Fruit fly (Drosophila melanogaster) whole organism, embryonic: ENCODE measurements around the gene Pcif1.

Experiments
- CG1024 ChIP-seq: fragments of 200-800 bp; sonication (Bioruptor generic); IDR thresholded peaks from 2 replicates; pipeline ENCODE4 v1.3.6; 2022; ENCODE audit warnings: missing biosample characterization, missing genetic modification characterization
- CG11093 ChIP-seq: fragments of 200-800 bp; sonication (Bioruptor generic); IDR thresholded peaks from 3 replicates; pipeline ENCODE4 v1.3.6; 2022; ENCODE audit warnings: missing biosample characterization, missing genetic modification characterization
- CG12299 ChIP-seq: fragments of 200-800 bp; sonication (Bioruptor generic); optimal IDR thresholded peaks from 2 replicates; lab custom pipeline; 2018; ENCODE audit warnings: missing biosample characterization, mild to moderate bottlenecking, missing genetic modification characterization
- CG12942 ChIP-seq: fragments of 200-800 bp; sonication (Bioruptor generic); optimal IDR thresholded peaks from 3 replicates; lab custom pipeline; 2016; ENCODE audit warnings: missing biosample characterization, missing genetic modification characterization
- CG14014 ChIP-seq: fragments of 200-800 bp; sonication (Bioruptor generic); IDR thresholded peaks from 2 replicates; pipeline ENCODE4 v1.3.6; 2022; ENCODE audit warnings: missing biosample characterization, missing genetic modification characterization
- CG14965 ChIP-seq: fragments of 200-800 bp; sonication (Bioruptor generic); optimal IDR thresholded peaks from 2 replicates; lab custom pipeline; 2016; ENCODE audit warnings: missing biosample characterization, missing genetic modification characterization, borderline replicate concordance
- CG1529 ChIP-seq: fragments of 200-800 bp; sonication (Bioruptor generic); optimal IDR thresholded peaks from 3 replicates; lab custom pipeline; 2018; ENCODE audit warnings: missing biosample characterization, missing genetic modification characterization
- CG15696 ChIP-seq: fragments of 200-800 bp; sonication (Bioruptor generic); optimal IDR thresholded peaks from 2 replicates; lab custom pipeline; 2019; ENCODE audit warnings: missing biosample characterization, mild to moderate bottlenecking, missing genetic modification characterization, moderate library complexity
- CG17802 ChIP-seq: fragments of 200-800 bp; sonication (Bioruptor generic); optimal IDR thresholded peaks from 2 replicates; lab custom pipeline; 2018; ENCODE audit warnings: missing biosample characterization, mild to moderate bottlenecking, missing genetic modification characterization, moderate library complexity
- CG18599 ChIP-seq: fragments of 200-800 bp; sonication (Bioruptor generic); optimal IDR thresholded peaks from 3 replicates; lab custom pipeline; 2017; ENCODE audit warnings: missing biosample characterization, missing genetic modification characterization, mild to moderate bottlenecking, moderate library complexity, missing genetic modification reagents
- CG2120 ChIP-seq: fragments of 200-800 bp; sonication (Bioruptor generic); optimal IDR thresholded peaks from 3 replicates; lab custom pipeline; 2016; ENCODE audit warnings: missing biosample characterization, missing genetic modification characterization
- CG33557 ChIP-seq: fragments of 200-800 bp; sonication (Bioruptor generic); optimal IDR thresholded peaks from 2 replicates; lab custom pipeline; 2019; ENCODE audit warnings: missing biosample characterization, mild to moderate bottlenecking, missing genetic modification characterization, moderate library complexity
- CG42726 ChIP-seq: fragments of 200-800 bp; sonication (Bioruptor generic); IDR thresholded peaks from 2 replicates; pipeline ENCODE4 v1.3.6; 2022; ENCODE audit warnings: missing biosample characterization, missing genetic modification characterization; ENCODE audit not compliant: partially characterized antibody
- CG4707 ChIP-seq: fragments of 200-800 bp; sonication (Bioruptor generic); optimal IDR thresholded peaks from 2 replicates; lab custom pipeline; 2018; ENCODE audit warnings: missing biosample characterization, mild to moderate bottlenecking, missing genetic modification characterization, moderate library complexity
- CG4854 ChIP-seq: fragments of 200-800 bp; sonication (Bioruptor generic); optimal IDR thresholded peaks from 2 replicates; lab custom pipeline; 2016; ENCODE audit warnings: missing biosample characterization, missing genetic modification characterization, inconsistent platforms
- CG5245 ChIP-seq: fragments of 200-800 bp; sonication (Bioruptor generic); optimal IDR thresholded peaks from 3 replicates; lab custom pipeline; 2016; ENCODE audit warnings: missing biosample characterization, missing genetic modification characterization
- CG8765 ChIP-seq: fragments of 200-800 bp; sonication (Bioruptor generic); IDR thresholded peaks from 2 replicates; pipeline ENCODE4 v1.3.6; 2022; ENCODE audit warnings: missing biosample characterization, missing genetic modification characterization
- Dek ChIP-seq: fragments of 200-800 bp; sonication (Bioruptor generic); optimal IDR thresholded peaks from 3 replicates; lab custom pipeline; 2019; ENCODE audit warnings: missing biosample characterization, mild to moderate bottlenecking, missing genetic modification characterization, moderate library complexity
- HLH4C ChIP-seq: fragments of 200-800 bp; sonication (Bioruptor generic); IDR thresholded peaks from 3 replicates; pipeline ENCODE4 v1.3.6; 2022; ENCODE audit warnings: missing biosample characterization, missing genetic modification characterization; ENCODE audit not compliant: partially characterized antibody
- HLH54F ChIP-seq: fragments of 200-800 bp; sonication (Bioruptor generic); optimal IDR thresholded peaks from 3 replicates; lab custom pipeline; 2016; ENCODE audit warnings: missing biosample characterization, missing genetic modification characterization
- Lim3 ChIP-seq: fragments of 200-800 bp; sonication (Bioruptor generic); IDR thresholded peaks from 2 replicates; pipeline ENCODE4 v1.3.6; 2022; ENCODE audit warnings: missing biosample characterization, missing genetic modification characterization
- NC2α ChIP-seq: fragments of 200-800 bp; sonication (Bioruptor generic); optimal IDR thresholded peaks from 2 replicates; lab custom pipeline; 2016; ENCODE audit warnings: missing biosample characterization, missing genetic modification characterization
- PHDP ChIP-seq: fragments of 200-800 bp; sonication (Bioruptor generic); optimal IDR thresholded peaks from 3 replicates; lab custom pipeline; 2018; ENCODE audit warnings: missing biosample characterization, mild to moderate bottlenecking, missing genetic modification characterization, moderate library complexity
- Ptx1 ChIP-seq: fragments of 200-800 bp; sonication (Bioruptor generic); IDR thresholded peaks from 2 replicates; pipeline ENCODE4 v1.3.6; 2022; ENCODE audit warnings: missing biosample characterization, missing genetic modification characterization
- Ssrp ChIP-seq: fragments of 200-800 bp; sonication (Bioruptor generic); optimal IDR thresholded peaks from 2 replicates; lab custom pipeline; 2018; ENCODE audit warnings: missing biosample characterization, mild to moderate bottlenecking, missing genetic modification characterization, moderate library complexity
- ap ChIP-seq: fragments of 200-800 bp; sonication (Bioruptor generic); IDR thresholded peaks from 2 replicates; pipeline ENCODE4 v1.3.6; 2022; ENCODE audit warnings: missing biosample characterization, missing genetic modification characterization
- bab2 ChIP-seq: fragments of 200-800 bp; sonication (Bioruptor generic); optimal IDR thresholded peaks from 2 replicates; lab custom pipeline; 2016; ENCODE audit warnings: missing biosample characterization, missing genetic modification characterization
- cg ChIP-seq: fragments of 200-800 bp; sonication (Bioruptor generic); optimal IDR thresholded peaks from 3 replicates; lab custom pipeline; 2019; ENCODE audit warnings: missing biosample characterization, mild to moderate bottlenecking, missing genetic modification characterization, moderate library complexity
- cwo ChIP-seq: fragments of 200-800 bp; sonication (Bioruptor generic); optimal IDR thresholded peaks from 3 replicates; lab custom pipeline; 2017; ENCODE audit warnings: missing biosample characterization, missing genetic modification characterization, mild to moderate bottlenecking, moderate library complexity, missing genetic modification reagents
- da ChIP-seq: fragments of 200-800 bp; sonication (Bioruptor generic); optimal IDR thresholded peaks from 2 replicates; lab custom pipeline; 2016; ENCODE audit warnings: missing biosample characterization, missing genetic modification characterization
- gce ChIP-seq: fragments of 200-800 bp; sonication (Bioruptor generic); IDR thresholded peaks from 3 replicates; pipeline ENCODE4 v1.3.6; 2022; ENCODE audit warnings: missing biosample characterization, missing genetic modification characterization
- hkb ChIP-seq, 2 experiments: fragments of 200-800 bp in 1 of 2; fragments of >200 bp in 1 of 2; sonication (Bioruptor generic) in 1 of 2; IDR thresholded peaks in 1 of 2; optimal IDR thresholded peaks in 1 of 2; 2 replicates each; pipeline versions ENCODE4 v1.3.6 to Lab custom; 2017 to 2022; ENCODE audit warnings: missing biosample characterization in 1 of 2, missing genetic modification characterization in 1 of 2
- lab ChIP-seq: fragments of 200-800 bp; sonication (Bioruptor generic); optimal IDR thresholded peaks from 3 replicates; lab custom pipeline; 2017; ENCODE audit warnings: missing biosample characterization, missing genetic modification characterization, mild to moderate bottlenecking, moderate library complexity, missing genetic modification reagents
- lilli ChIP-seq: fragments of 200-800 bp; sonication (Bioruptor generic); optimal IDR thresholded peaks from 3 replicates; lab custom pipeline; 2016; ENCODE audit warnings: missing biosample characterization, missing genetic modification characterization
- luna ChIP-seq: fragments of 200-800 bp; sonication (Bioruptor generic); optimal IDR thresholded peaks from 2 replicates; lab custom pipeline; 2016; ENCODE audit warnings: missing biosample characterization, missing genetic modification characterization
- nerfin-1 ChIP-seq: fragments of 200-800 bp; sonication (Bioruptor generic); optimal IDR thresholded peaks from 3 replicates; lab custom pipeline; 2019; ENCODE audit warnings: missing biosample characterization, mild to moderate bottlenecking, missing genetic modification characterization, moderate library complexity
- pita ChIP-seq: fragments of 200-800 bp; sonication (Bioruptor generic); optimal IDR thresholded peaks from 2 replicates; lab custom pipeline; 2017; ENCODE audit warnings: missing biosample characterization, mild to moderate bottlenecking, missing genetic modification characterization
- seq ChIP-seq: fragments of 200-800 bp; sonication (Bioruptor generic); IDR thresholded peaks from 2 replicates; pipeline ENCODE4 v1.3.6; 2022; ENCODE audit warnings: missing biosample characterization, missing genetic modification characterization
- so ChIP-seq: fragments of 200-800 bp; sonication (Bioruptor generic); IDR thresholded peaks from 3 replicates; pipeline ENCODE4 v1.3.6; 2022; ENCODE audit warnings: missing biosample characterization, missing genetic modification characterization
- stc ChIP-seq: fragments of 200-800 bp; sonication (Bioruptor generic); IDR thresholded peaks from 2 replicates; pipeline ENCODE4 v1.3.6; 2022; ENCODE audit warnings: missing biosample characterization, missing genetic modification characterization
- stwl ChIP-seq: fragments of 200-800 bp; sonication (Bioruptor generic); optimal IDR thresholded peaks from 3 replicates; lab custom pipeline; 2018; ENCODE audit warnings: missing biosample characterization, mild to moderate bottlenecking, missing genetic modification characterization, moderate library complexity
- sug ChIP-seq: fragments of 200-800 bp; optimal IDR thresholded peaks from 2 replicates; lab custom pipeline; 2019; ENCODE audit warnings: missing biosample characterization, mild to moderate bottlenecking, missing genetic modification characterization, moderate library complexity
- tin ChIP-seq: fragments of 200-800 bp; sonication (Bioruptor generic); optimal IDR thresholded peaks from 3 replicates; lab custom pipeline; 2016; ENCODE audit warnings: missing biosample characterization, missing genetic modification characterization
- trem ChIP-seq: fragments of 200-800 bp; optimal IDR thresholded peaks from 3 replicates; lab custom pipeline; 2019; ENCODE audit warnings: missing biosample characterization, mild to moderate bottlenecking, missing genetic modification characterization, moderate library complexity
- unpg ChIP-seq: fragments of 200-800 bp; sonication (Bioruptor generic); optimal IDR thresholded peaks from 3 replicates; lab custom pipeline; 2018; ENCODE audit warnings: missing biosample characterization, mild to moderate bottlenecking, missing genetic modification characterization, moderate library complexity
- vfl ChIP-seq: fragments of 200-800 bp; sonication (Bioruptor generic); optimal IDR thresholded peaks from 2 replicates; lab custom pipeline; 2016; ENCODE audit warnings: missing biosample characterization, missing genetic modification characterization
- wor ChIP-seq: fragments of 200-800 bp; sonication (Bioruptor generic); IDR thresholded peaks from 2 replicates; pipeline ENCODE4 v1.3.6; 2022; ENCODE audit warnings: missing biosample characterization, missing genetic modification characterization
- zen ChIP-seq: fragments of 200-800 bp; sonication (Bioruptor generic); optimal IDR thresholded peaks from 3 replicates; lab custom pipeline; 2018; ENCODE audit warnings: missing biosample characterization, mild to moderate bottlenecking, missing genetic modification characterization, moderate library complexity

Gene Pcif1

dm6 chr3L:20778224-20779063, 7.6 kb downstream of the Pcif1 start, which contains the start of the genes Pex16 and Pex14 (continued):
- TF ChIP-seq hkb (optimal IDR thresholded peaks at IDR 0.05; lab: Kevin White, UChicago) (no peak), hkb (GFP tag; IDR thresholded peaks at IDR 0.05; lab: Robert Waterston, UW) (no peak), lab (GFP tag; lab: Kevin White, UChicago) (peak; percentile 64), PHDP (tag; lab: Kevin White, UChicago) (peak; percentile 46), tin (GFP tag; lab: Kevin White, UChicago) (peak; percentile 78), CG18599 (GFP tag; lab: Kevin White, UChicago) (peak; percentile 46), seq (GFP tag; lab: Robert Waterston, UW) (0 out of 2 replicates have a peak, but pooled peaks have one; percentile 10), NC2α (GFP tag; lab: Kevin White, UChicago) (peak; percentile 63), pita (no peak), cg (no peak), nerfin-1 (tag; lab: Kevin White, UChicago) (peak; percentile 32), CG33557 (GFP tag; lab: Kevin White, UChicago) (peak; percentile 6), CG4707 (GFP tag; lab: Kevin White, UChicago) (peak; percentile 2), zen (tag; lab: Kevin White, UChicago) (peak; percentile 49), stc (GFP tag; lab: Robert Waterston, UW) (no peak), gce (GFP tag; lab: Robert Waterston, UW) (peak; percentile 65; the same call in 2 of the 3 replicates), CG11093 (GFP tag; lab: Robert Waterston, UW) (peak; percentile 45; the same call in 1 of the 3 replicates), unpg (peak; percentile 62), Dek (tag; lab: Kevin White, UChicago) (no peak), bab2 (GFP tag; lab: Kevin White, UChicago) (peak; percentile 82), CG1024 (GFP tag; lab: Robert Waterston, UW) (peak; percentile 46; the same call in 1 of the 2 replicates), CG17802 (tag; lab: Kevin White, UChicago) (peak; percentile 34), stwl (peak; percentile 30), CG1529 (peak; percentile 23), cwo (GFP tag; lab: Kevin White, UChicago) (peak; percentile 17), HLH54F (peak; percentile 77), Ssrp (tag; lab: Kevin White, UChicago) (peak; percentile 65), CG5245 (peak; percentile 47), CG14014 (peak; percentile 68), Ptx1 (GFP tag; lab: Robert Waterston, UW) (peak; percentile 78), Lim3 (GFP tag; lab: Robert Waterston, UW) (no peak), luna (GFP tag; lab: Kevin White, UChicago) (peak; percentile 43), CG15696 (tag; lab: Kevin White, UChicago) (peak; percentile 61), so (GFP tag; lab: Robert Waterston, UW) (peak; percentile 66; the same call in 1 of the 3 replicates), CG14965 (GFP tag; lab: Kevin White, UChicago) (no peak), CG4854 (GFP tag; lab: Kevin White, UChicago) (peak; percentile 38), wor (GFP tag; lab: Robert Waterston, UW) (no peak), CG2120 (GFP tag; lab: Kevin White, UChicago) (peak; percentile 85), HLH4C (GFP tag; lab: Robert Waterston, UW) (no peak), vfl (peak; percentile 65), sug (peak; percentile 53), lilli (GFP tag; lab: Kevin White, UChicago) (peak; percentile 85), trem (tag; lab: Kevin White, UChicago) (peak; percentile 15), da (GFP tag; lab: Kevin White, UChicago) (peak; percentile 42), CG12299 (tag; lab: Kevin White, UChicago) (no peak), CG12942 (GFP tag; lab: Kevin White, UChicago) (peak; percentile 65), ap (GFP tag; lab: Robert Waterston, UW) (peak; percentile 34; the same call in 1 of the 2 replicates), CG8765 (0 out of 2 replicates have a peak, but pooled peaks have one; percentile 39), CG42726 (GFP tag; lab: Robert Waterston, UW) (no peak)
